Fruit fly (Drosophila melanogaster): ENCODE measurements around the gene Sodq.

- no peak for TF ChIP-seq CG8478 (optimal IDR thresholded peaks at IDR 0.05)
- TF ChIP-seq CTCF (optimal IDR thresholded peaks at IDR 0.05) = peak; percentile 91 to 96
Measured at dm6 chr3R:25851224-25851682, 44.4 kb upstream of the Sodq start, which contains the start of the genes CG14545 and CG5886.
